Worm (Caenorhabditis elegans) whole organism, mixed stage, embryonic: ENCODE data around the gene gex-4.

Experiments
- M03D4.4 ChIP-seq: sonication (generic microtip); optimal IDR thresholded peaks from 2 replicates; lab custom pipeline; 2017; ENCODE audit warnings: mild to moderate bottlenecking, missing genetic modification characterization, missing compliant biosample characterization
- bed-3 ChIP-seq: fragments of 200-800 bp; sonication (Bioruptor generic); optimal IDR thresholded peaks from 3 replicates; lab custom pipeline; 2018; ENCODE audit warnings: mild to moderate bottlenecking, missing genetic modification characterization, moderate library complexity, missing compliant biosample characterization
- blmp-1 ChIP-seq: fragments of 150-350 bp; optimal IDR thresholded peaks from 2 replicates; lab custom pipeline; 2014; ENCODE audit warnings: missing biosample characterization, missing genetic modification characterization
- ceh-39 ChIP-seq: fragments of 150-350 bp; optimal IDR thresholded peaks from 2 replicates; lab custom pipeline; 2014; ENCODE audit warnings: missing biosample characterization, missing genetic modification characterization
- ceh-43 ChIP-seq: fragments of 200-800 bp; sonication (Bioruptor generic); optimal IDR thresholded peaks from 2 replicates; lab custom pipeline; 2018; ENCODE audit warnings: mild to moderate bottlenecking, missing genetic modification characterization, moderate library complexity, missing compliant biosample characterization
- ces-1 ChIP-seq: fragments of 150-350 bp; optimal IDR thresholded peaks from 2 replicates; lab custom pipeline; 2014; ENCODE audit warnings: missing biosample characterization, missing genetic modification reagents, missing genetic modification characterization
- cnd-1 ChIP-seq: fragments of 200-800 bp; sonication (Bioruptor generic); optimal IDR thresholded peaks from 2 replicates; lab custom pipeline; 2018; ENCODE audit warnings: mild to moderate bottlenecking, missing genetic modification characterization, missing compliant biosample characterization
- drap-1 ChIP-seq: fragments of 200-800 bp; sonication (Bioruptor generic); optimal IDR thresholded peaks from 3 replicates; lab custom pipeline; 2018; ENCODE audit warnings: mild to moderate bottlenecking, missing genetic modification characterization, missing compliant biosample characterization
- elt-1 ChIP-seq: sonication (generic microtip); optimal IDR thresholded peaks from 2 replicates; lab custom pipeline; 2017; ENCODE audit warnings: missing genetic modification characterization, mild to moderate bottlenecking, missing compliant biosample characterization, antibody characterized with exemption, moderate library complexity, borderline replicate concordance; ENCODE audit not compliant: insufficient read depth
- elt-3 ChIP-seq: fragments of 150-350 bp; optimal IDR thresholded peaks from 2 replicates; lab custom pipeline; 2014; ENCODE audit warnings: missing biosample characterization, missing genetic modification characterization
- flh-1 ChIP-seq: fragments of 200-800 bp; sonication (Bioruptor generic); optimal IDR thresholded peaks from 2 replicates; lab custom pipeline; 2018; ENCODE audit warnings: mild to moderate bottlenecking, missing genetic modification characterization, moderate library complexity, missing compliant biosample characterization
- ham-2 ChIP-seq: fragments of 200-800 bp; sonication (Bioruptor generic); optimal IDR thresholded peaks from 2 replicates; lab custom pipeline; 2018; ENCODE audit warnings: mild to moderate bottlenecking, missing genetic modification characterization, missing compliant biosample characterization
- hlh-1 ChIP-seq: fragments of 150-350 bp; optimal IDR thresholded peaks from 2 replicates; lab custom pipeline; 2014; ENCODE audit warnings: missing biosample characterization, missing genetic modification reagents, missing genetic modification characterization
- lin-13 ChIP-seq: fragments of 150-350 bp; optimal IDR thresholded peaks from 2 replicates; lab custom pipeline; 2014; ENCODE audit warnings: missing biosample characterization, missing genetic modification characterization
- lin-32 ChIP-seq: fragments of 200-800 bp; sonication (Bioruptor generic); optimal IDR thresholded peaks from 2 replicates; lab custom pipeline; 2018; ENCODE audit warnings: mild to moderate bottlenecking, missing genetic modification characterization, missing compliant biosample characterization
- lsy-2 ChIP-seq: fragments of 150-350 bp; optimal IDR thresholded peaks from 2 replicates; lab custom pipeline; 2014; ENCODE audit warnings: missing biosample characterization, missing genetic modification characterization
- mab-5 ChIP-seq: fragments of 150-350 bp; optimal IDR thresholded peaks from 2 replicates; lab custom pipeline; 2014; ENCODE audit warnings: missing biosample characterization, missing genetic modification characterization
- mep-1 ChIP-seq: fragments of 150-350 bp; optimal IDR thresholded peaks from 2 replicates; lab custom pipeline; 2017; ENCODE audit warnings: missing biosample characterization, missing genetic modification reagents, missing genetic modification characterization, inconsistent platforms
- mls-2 ChIP-seq: sonication (generic microtip); optimal IDR thresholded peaks from 2 replicates; lab custom pipeline; 2016; ENCODE audit warnings: mild to moderate bottlenecking, missing genetic modification characterization, moderate library complexity, missing compliant biosample characterization
- nhr-12 ChIP-seq: fragments of 150-350 bp; optimal IDR thresholded peaks from 2 replicates; lab custom pipeline; 2014; ENCODE audit warnings: missing biosample characterization, missing genetic modification characterization
- nhr-2 ChIP-seq: fragments of 150-350 bp; optimal IDR thresholded peaks from 2 replicates; lab custom pipeline; 2014; ENCODE audit warnings: missing biosample characterization, missing genetic modification characterization
- nhr-237 ChIP-seq: fragments of 150-350 bp; optimal IDR thresholded peaks from 2 replicates; lab custom pipeline; 2014; ENCODE audit warnings: missing biosample characterization, missing genetic modification characterization
- nhr-28 ChIP-seq: fragments of 150-350 bp; optimal IDR thresholded peaks from 2 replicates; lab custom pipeline; 2014; ENCODE audit warnings: missing biosample characterization, missing genetic modification characterization
- nhr-76 ChIP-seq: sonication (generic microtip); optimal IDR thresholded peaks from 2 replicates; lab custom pipeline; 2017; ENCODE audit warnings: missing biosample characterization, missing genetic modification characterization
- pha-4 ChIP-seq: fragments of 150-350 bp; optimal IDR thresholded peaks from 2 replicates; lab custom pipeline; 2018; ENCODE audit warnings: missing biosample characterization, missing genetic modification reagents, missing genetic modification characterization
- sem-2 ChIP-seq: fragments of 200-800 bp; sonication (Bioruptor generic); optimal IDR thresholded peaks from 2 replicates; lab custom pipeline; 2018; ENCODE audit warnings: mild to moderate bottlenecking, missing genetic modification characterization, missing compliant biosample characterization
- snpc-4 ChIP-seq: fragments of 150-350 bp; optimal IDR thresholded peaks from 2 replicates; lab custom pipeline; 2014; ENCODE audit warnings: missing biosample characterization, missing genetic modification characterization
- sptf-1 ChIP-seq: sonication (generic microtip); optimal IDR thresholded peaks from 2 replicates; lab custom pipeline; 2017; ENCODE audit warnings: mild to moderate bottlenecking, missing genetic modification characterization, moderate library complexity, missing compliant biosample characterization
- tbx-8 ChIP-seq: fragments of 200-800 bp; sonication (Bioruptor generic); optimal IDR thresholded peaks from 2 replicates; lab custom pipeline; 2018; ENCODE audit warnings: mild to moderate bottlenecking, missing genetic modification characterization, moderate library complexity, missing compliant biosample characterization
- unc-120 ChIP-seq: sonication (generic microtip); optimal IDR thresholded peaks from 2 replicates; lab custom pipeline; 2017; ENCODE audit warnings: missing genetic modification characterization, missing compliant biosample characterization; ENCODE audit not compliant: poor library complexity, severe bottlenecking
- unc-39 ChIP-seq: fragments of 150-350 bp; optimal IDR thresholded peaks from 2 replicates; lab custom pipeline; 2014; ENCODE audit warnings: missing biosample characterization, missing genetic modification characterization
- unc-62 ChIP-seq: fragments of 150-350 bp; optimal IDR thresholded peaks from 2 replicates; lab custom pipeline; 2014; ENCODE audit warnings: missing biosample characterization, missing genetic modification reagents, missing genetic modification characterization
- zip-8 ChIP-seq: fragments of 150-350 bp; optimal IDR thresholded peaks from 2 replicates; lab custom pipeline; 2014; ENCODE audit warnings: missing biosample characterization, missing genetic modification characterization
- ztf-11 ChIP-seq: fragments of 150-350 bp; optimal IDR thresholded peaks from 2 replicates; lab custom pipeline; 2014; ENCODE audit warnings: missing biosample characterization, missing genetic modification characterization

Gene gex-4

DNA sequence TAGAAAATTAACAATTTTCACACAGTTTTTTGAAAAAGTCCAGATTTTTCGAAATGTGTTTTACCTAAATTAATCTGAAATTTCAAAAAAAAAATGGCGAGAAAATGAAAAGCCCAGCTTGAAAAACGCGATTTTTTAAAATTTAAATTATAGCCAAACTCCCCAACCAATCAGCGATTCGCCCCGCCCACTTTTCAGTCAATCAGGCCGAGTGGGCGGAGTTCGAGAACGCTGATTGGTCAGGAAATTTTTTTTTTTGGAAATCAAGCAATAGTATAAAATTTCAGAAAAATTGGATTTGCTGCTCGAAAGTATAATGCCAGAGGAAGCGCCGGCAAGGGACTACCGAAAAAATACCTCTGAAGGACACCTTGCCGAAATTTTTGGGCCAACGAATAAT is 13.1 kb upstream of the gex-4 start:
- TF ChIP-seq nhr-76 (tag; lab: Kevin White, UChicago) (no peak), ham-2 (GFP tag; lab: Kevin White, UChicago) (no peak), elt-3 (no peak), M03D4.4 (no peak), tbx-8 (GFP tag; lab: Kevin White, UChicago) (no peak), nhr-28 (tag; lab: Kevin White, UChicago) (no peak), ztf-11 (no peak), sptf-1 (tag; lab: Kevin White, UChicago) (no peak), ceh-43 (GFP tag; lab: Kevin White, UChicago) (no peak), lin-32 (GFP tag; lab: Kevin White, UChicago) (no peak), unc-39 (no peak), mep-1 (tag; lab: Kevin White, UChicago) (no peak), bed-3 (no peak), mls-2 (no peak), hlh-1 (no peak)

DNA sequence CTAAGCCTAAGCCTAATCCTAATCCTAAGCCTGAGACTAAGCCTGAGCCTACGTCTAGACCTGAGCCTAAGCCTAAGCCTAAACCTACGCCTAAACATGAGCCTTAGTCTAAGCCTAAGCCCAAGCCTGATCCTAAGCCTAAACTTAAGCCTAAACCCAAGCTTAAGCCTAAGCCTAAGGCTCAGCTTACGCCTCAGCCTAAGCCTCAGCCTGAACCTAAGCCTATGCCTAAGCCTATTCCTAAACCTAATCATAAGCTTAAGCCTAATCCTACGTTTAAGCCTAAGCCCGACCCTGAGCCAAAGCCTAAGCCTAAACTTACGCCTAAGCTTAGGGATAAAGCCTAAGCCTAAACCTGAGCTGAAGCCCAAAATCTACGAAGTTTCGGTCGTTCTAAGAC is 11.8 kb upstream of the gex-4 start:
- TF ChIP-seq nhr-12 (tag; lab: Kevin White, UChicago) (no peak), blmp-1 (tag; lab: Kevin White, UChicago) (no peak), tbx-8 (GFP tag; lab: Kevin White, UChicago) (no peak), M03D4.4 (no peak), lin-32 (GFP tag; lab: Kevin White, UChicago) (no peak), ceh-39 (no peak), drap-1 (no peak), unc-120 (tag; lab: Kevin White, UChicago) (no peak), pha-4 (tag; lab: Kevin White, UChicago) (no peak), zip-8 (tag; lab: Kevin White, UChicago) (no peak), nhr-237 (tag; lab: Kevin White, UChicago) (no peak), sptf-1 (tag; lab: Kevin White, UChicago) (no peak)

DNA sequence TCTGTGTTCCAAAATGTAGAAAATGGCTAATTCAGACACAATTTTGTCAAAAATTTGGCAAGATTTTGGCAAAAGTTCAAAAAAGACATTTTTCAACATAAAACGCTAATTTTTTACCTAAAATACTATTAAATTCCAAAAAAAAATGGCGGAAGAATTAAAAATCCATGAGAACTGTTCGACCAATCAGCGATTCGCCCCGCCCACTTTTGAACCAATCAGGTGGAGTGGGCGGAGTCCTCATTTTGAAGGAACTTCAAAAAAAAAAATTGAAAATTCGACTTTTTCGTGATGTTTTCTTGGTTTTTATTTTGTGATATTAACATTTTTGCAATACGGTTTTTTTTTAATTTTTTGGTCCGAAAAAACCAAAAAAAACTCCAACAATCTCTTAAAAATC is 9.5 kb upstream of the gex-4 start:
- no peak for TF ChIP-seq drap-1
- TF ChIP-seq unc-62 = no peak
- TF ChIP-seq lin-13 (tag; lab: Kevin White, UChicago) = no peak
- TF ChIP-seq nhr-237 (tag; lab: Kevin White, UChicago) = no peak
- TF ChIP-seq elt-1 (tag; lab: Kevin White, UChicago) = no peak
- TF ChIP-seq sptf-1 (tag; lab: Kevin White, UChicago) = no peak
- no peak for TF ChIP-seq cnd-1
- no peak for TF ChIP-seq ztf-11
- TF ChIP-seq ceh-43 (GFP tag; lab: Kevin White, UChicago) = no peak
- no peak for TF ChIP-seq zip-8 (tag; lab: Kevin White, UChicago)
- TF ChIP-seq mab-5 = no peak
- TF ChIP-seq mls-2 = no peak
- no peak for TF ChIP-seq mep-1 (tag; lab: Kevin White, UChicago)
- TF ChIP-seq nhr-2 (tag; lab: Kevin White, UChicago) = no peak
- no peak for TF ChIP-seq elt-3
- TF ChIP-seq, all 35 proteins: peak for 0

DNA sequence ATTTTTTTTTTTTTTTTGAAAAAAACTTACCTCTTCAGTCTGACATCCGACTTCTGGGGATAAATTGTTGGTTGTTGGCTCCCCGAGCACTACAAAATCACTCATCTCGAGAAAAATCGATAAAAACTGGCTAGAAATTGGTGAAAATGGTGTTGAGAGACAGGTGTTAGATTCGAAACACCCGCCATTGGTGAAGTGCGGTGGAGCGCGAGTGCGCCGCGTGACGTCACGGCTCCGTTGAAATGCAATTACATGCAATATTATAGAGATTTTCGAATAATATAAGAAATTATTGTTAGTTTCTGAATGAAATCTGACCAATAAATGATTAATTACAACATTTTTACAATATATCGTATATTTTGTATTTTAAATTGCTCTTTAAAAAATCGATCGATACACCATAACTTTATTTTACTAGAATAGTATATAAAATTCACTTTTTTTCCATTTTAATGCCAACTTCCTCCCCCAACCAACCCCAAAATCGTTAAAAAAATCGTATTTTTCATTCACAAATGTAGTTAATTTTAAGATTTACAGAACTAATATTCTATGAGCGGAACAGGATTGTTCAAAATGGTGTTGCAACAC is 7.8 kb upstream of the gex-4 start, which contains the start of the genes Y75B8A.18 and Y75B8A.19:
TSS of gene Y75B8A.18 (minus strand) at position 142 of the 594 bp plus-strand sequence.
TSS of gene Y75B8A.19 (plus strand) at position 544 of the 594 bp plus-strand sequence.
- TF ChIP-seq hlh-1 (peak; percentile 54), cnd-1 (peak; percentile 24), nhr-28 (tag; lab: Kevin White, UChicago) (no peak), sem-2 (no peak), mls-2 (no peak), mab-5 (no peak), lsy-2 (peak; percentile 40), nhr-12 (tag; lab: Kevin White, UChicago) (no peak), nhr-2 (tag; lab: Kevin White, UChicago) (no peak), lin-13 (tag; lab: Kevin White, UChicago) (peak; percentile 28), ztf-11 (no peak), lin-32 (GFP tag; lab: Kevin White, UChicago) (no peak), elt-1 (tag; lab: Kevin White, UChicago) (no peak), drap-1 (no peak), ceh-39 (peak; percentile 50), pha-4 (tag; lab: Kevin White, UChicago) (peak; percentile 53), ham-2 (GFP tag; lab: Kevin White, UChicago) (no peak), snpc-4 (tag; lab: Kevin White, UChicago) (no peak), bed-3 (no peak), nhr-237 (tag; lab: Kevin White, UChicago) (peak; percentile 6), ces-1 (GFP tag; lab: Kevin White, UChicago) (peak; percentile 94), M03D4.4 (no peak), flh-1 (GFP tag; lab: Kevin White, UChicago) (no peak), elt-3 (no peak), unc-62 (no peak), blmp-1 (tag; lab: Kevin White, UChicago) (no peak), mep-1 (tag; lab: Kevin White, UChicago) (peak; percentile 75)
